Fruit fly (Drosophila melanogaster) whole organism: ENCODE results near the gene CG31676.

ENCODE experiments used
- Dll ChIP-seq: fragments of >200 bp; optimal IDR thresholded peaks from 2 replicates; lab custom pipeline; 2017
- pan ChIP-seq: fragments of >200 bp; optimal IDR thresholded peaks from 2 replicates; lab custom pipeline; 2017

DNA sequence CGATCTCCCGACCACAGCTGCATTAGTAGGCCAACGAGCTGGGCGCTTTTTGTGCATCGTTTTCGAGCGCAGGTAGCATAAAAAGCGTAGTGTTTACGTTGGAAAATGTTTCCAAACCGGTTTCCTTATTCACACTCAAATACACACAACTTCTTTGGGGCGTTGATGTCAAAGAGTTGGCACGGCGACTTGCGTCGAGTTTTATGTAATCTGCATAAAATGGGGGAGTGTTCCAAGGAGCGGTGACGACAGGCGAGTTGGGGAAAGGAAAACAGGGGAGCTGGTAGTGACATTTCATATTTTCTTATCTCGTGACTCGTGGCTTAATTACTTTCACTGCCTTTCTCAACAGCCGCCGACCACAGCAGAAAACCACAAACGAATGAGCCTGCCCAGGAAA lies 45.9 kb upstream of the CG31676 start:
- no peak for TF ChIP-seq Dll
- TF ChIP-seq pan (lab: Kevin White, UChicago), result no peak
